Worm (Caenorhabditis elegans): Measurements from ENCODE around the gene fkh-8.

fkh-8 gene

ce11 chrII:6208116-6208515 is 16.9 kb upstream of the fkh-8 start, which contains the start of gene daf-37:
Gene daf-37, minus strand, starts transcription at chrII:6208216.
- TF ChIP-seq ceh-2 (tag; optimal IDR thresholded peaks at IDR 0.05), result no peak
- TF ChIP-seq tbx-7 (tag; optimal IDR thresholded peaks at IDR 0.05), result no peak
- TF ChIP-seq ceh-22 (tag; optimal IDR thresholded peaks at IDR 0.05), result no peak
- TF ChIP-seq ceh-31 (tag; optimal IDR thresholded peaks at IDR 0.05), result no peak
- no peak for TF ChIP-seq pros-1 (tag; optimal IDR thresholded peaks at IDR 0.05)
- no peak for TF ChIP-seq ceh-18 (tag; optimal IDR thresholded peaks at IDR 0.05)
- TF ChIP-seq ceh-9 (tag; optimal IDR thresholded peaks at IDR 0.05), result no peak
- no peak for TF ChIP-seq ttx-3 (tag; optimal IDR thresholded peaks at IDR 0.05)
- no peak for TF ChIP-seq dve-1 (tag; optimal IDR thresholded peaks at IDR 0.05)
- TF ChIP-seq nhr-232 (tag; optimal IDR thresholded peaks at IDR 0.05), result no peak
- no peak for TF ChIP-seq eyg-1 (tag; optimal IDR thresholded peaks at IDR 0.05)
- TF ChIP-seq ceh-14 (tag; optimal IDR thresholded peaks at IDR 0.05), result no peak
- TF ChIP-seq C08G9.2 (tag; optimal IDR thresholded peaks at IDR 0.05), result no peak

DNA sequence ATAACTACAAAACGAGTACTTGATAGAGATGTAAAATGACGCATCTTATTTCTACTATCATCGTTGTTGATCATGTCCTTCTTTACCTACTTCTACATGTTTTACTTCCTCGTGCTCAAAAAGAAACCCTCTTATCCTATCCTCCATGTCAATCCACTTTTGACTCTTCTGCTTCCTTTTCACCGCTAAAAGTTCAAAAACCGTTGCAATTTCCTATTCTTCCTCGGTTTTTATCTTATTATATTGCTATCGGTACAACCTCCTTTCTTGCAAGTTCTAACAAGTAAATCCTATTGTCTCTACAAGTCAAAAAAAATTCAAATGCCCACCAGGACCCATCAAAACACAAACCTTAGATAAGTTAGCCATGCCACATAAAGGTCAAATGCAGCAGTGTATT is 16.1 kb upstream of the fkh-8 start:
- TF ChIP-seq ceh-9 (tag; optimal IDR thresholded peaks at IDR 0.05), result no peak
- TF ChIP-seq unc-42 (tag; optimal IDR thresholded peaks at IDR 0.05), result peak; percentile 52

- TF ChIP-seq pat-9 (tag; optimal IDR thresholded peaks at IDR 0.05) (no peak), elt-4 (tag; optimal IDR thresholded peaks at IDR 0.05) (no peak), ceh-18 (tag; optimal IDR thresholded peaks at IDR 0.05) (no peak), ceh-30 (tag; optimal IDR thresholded peaks at IDR 0.05) (no peak), ceh-45 (GFP tag; IDR thresholded peaks at IDR 0.05) (no peak), pha-2 (tag; optimal IDR thresholded peaks at IDR 0.05) (no peak), sdc-2 (tag; optimal IDR thresholded peaks at IDR 0.05) (no peak), dve-1 (tag; optimal IDR thresholded peaks at IDR 0.05) (no peak), ztf-16 (tag; optimal IDR thresholded peaks at IDR 0.05) (no peak), rnt-1 (tag; optimal IDR thresholded peaks at IDR 0.05) (no peak), T23F11.4 (GFP tag; optimal IDR thresholded peaks at IDR 0.05) (no peak), fkh-6 (tag; optimal IDR thresholded peaks at IDR 0.05) (no peak), hlh-8 (tag; optimal IDR thresholded peaks at IDR 0.05) (no peak), unc-42 (tag; optimal IDR thresholded peaks at IDR 0.05) (no peak), hlh-6 (tag; optimal IDR thresholded peaks at IDR 0.05) (no peak), sox-2 (GFP tag; IDR thresholded peaks at IDR 0.05) (no peak), ahr-1 (tag; optimal IDR thresholded peaks at IDR 0.05) (no peak), dmd-4 (tag; optimal IDR thresholded peaks at IDR 0.05; ENCODE audit: borderline replicate concordance) (no peak)
Observed at ce11 chrII:6202910-6203309, 11.7 kb upstream of the fkh-8 start, which contains the start of gene C30B5.17. Gene C30B5.17, minus strand, starts transcription at chrII:6203010.

- TF ChIP-seq hlh-15 (tag; optimal IDR thresholded peaks at IDR 0.05), result no peak
- TF ChIP-seq elt-2 (tag; optimal IDR thresholded peaks at IDR 0.05), result no peak
- no peak for TF ChIP-seq eyg-1 (tag; optimal IDR thresholded peaks at IDR 0.05)
- TF ChIP-seq ceh-45 (GFP tag; IDR thresholded peaks at IDR 0.05), result no peak
- TF ChIP-seq nfya-1 (tag; optimal IDR thresholded peaks at IDR 0.05), result no peak
- TF ChIP-seq ama-1 (optimal IDR thresholded peaks at IDR 0.05), result no peak
- no peak for TF ChIP-seq nhr-11 (tag; optimal IDR thresholded peaks at IDR 0.05)
- TF ChIP-seq ceh-31 (tag; optimal IDR thresholded peaks at IDR 0.05), result no peak
- no peak for TF ChIP-seq ztf-16 (tag; optimal IDR thresholded peaks at IDR 0.05)
- no peak for TF ChIP-seq unc-55 (GFP tag; optimal IDR thresholded peaks at IDR 0.05)
- TF ChIP-seq ceh-19 (GFP tag; optimal IDR thresholded peaks at IDR 0.05), result no peak
- TF ChIP-seq ceh-2 (tag; optimal IDR thresholded peaks at IDR 0.05), result no peak
- no peak for TF ChIP-seq pha-2 (tag; optimal IDR thresholded peaks at IDR 0.05)
Observed at ce11 chrII:6199010-6199409, 7.8 kb upstream of the fkh-8 start.

- TF ChIP-seq Y22D7AL.16 (tag; optimal IDR thresholded peaks at IDR 0.05) (no peak), hlh-15 (tag; optimal IDR thresholded peaks at IDR 0.05) (no peak), npax-4 (tag; optimal IDR thresholded peaks at IDR 0.05) (no peak), ref-2 (tag; optimal IDR thresholded peaks at IDR 0.05) (no peak), lin-11 (tag; optimal IDR thresholded peaks at IDR 0.05) (no peak), ets-4 (tag; optimal IDR thresholded peaks at IDR 0.05) (no peak), ceh-19 (GFP tag; optimal IDR thresholded peaks at IDR 0.05) (no peak), dve-1 (tag; optimal IDR thresholded peaks at IDR 0.05) (no peak), odd-2 (tag; optimal IDR thresholded peaks at IDR 0.05) (no peak)
Observed at ce11 chrII:6198468-6198867, 7.3 kb upstream of the fkh-8 start, which contains the start of gene szy-4. Gene szy-4, plus strand, starts transcription at chrII:6198696.

All from whole organism, late embryonic.